Worm (Caenorhabditis elegans) whole organism, young adult: ENCODE results near the gene skr-18.

Source experiments
- F49E8.2 ChIP-seq: sonication (generic microtip); optimal IDR thresholded peaks from 3 replicates; lab custom pipeline; 2017; ENCODE audit warnings: missing genetic modification characterization, mild to moderate bottlenecking, missing compliant biosample characterization, antibody characterized with exemption, moderate library complexity; ENCODE audit not compliant: insufficient read depth
- F57A8.1 ChIP-seq: fragments of 200-800 bp; sonication (Bioruptor generic); optimal IDR thresholded peaks from 2 replicates; lab custom pipeline; 2018; ENCODE audit warnings: mild to moderate bottlenecking, missing genetic modification characterization, moderate library complexity, missing compliant biosample characterization
- Y56A3A.18 ChIP-seq: fragments of 200-800 bp; sonication (Bioruptor generic); IDR thresholded peaks from 2 replicates; pipeline ENCODE4 v1.3.6; 2022; ENCODE audit warnings: missing genetic modification reagents, missing genetic modification characterization, missing compliant biosample characterization
- Y67H2A.10 ChIP-seq: fragments of 200-800 bp; sonication (Bioruptor generic); conservative IDR thresholded peaks from 2 replicates; pipeline ENCODE4 v1.3.6; 2022; ENCODE audit warnings: missing genetic modification reagents, missing genetic modification characterization, missing compliant biosample characterization
- ama-1 ChIP-seq, 3 experiments: fragments of 150-350 bp in 1 of 3; sonication (generic microtip) in 2 of 3; optimal IDR thresholded peaks; 2 replicates each; lab custom pipeline; 2014 to 2018; ENCODE audit warnings: missing biosample characterization in 2 of 3, missing genetic modification characterization in 2 of 3, missing genetic modification reagents in 2 of 3
- aptf-2 ChIP-seq: fragments of 200-800 bp; sonication (Bioruptor generic); conservative IDR thresholded peaks from 2 replicates; pipeline ENCODE4 v1.3.6; 2022; ENCODE audit warnings: missing genetic modification reagents, missing genetic modification characterization, missing compliant biosample characterization
- aptf-3 ChIP-seq: fragments of 200-800 bp; sonication (Bioruptor generic); IDR thresholded peaks from 2 replicates; pipeline ENCODE4 v1.3.6; 2022; ENCODE audit warnings: missing genetic modification characterization, missing compliant biosample characterization
- atf-7 ChIP-seq: sonication (generic microtip); optimal IDR thresholded peaks from 2 replicates; lab custom pipeline; 2017; ENCODE audit warnings: mild to moderate bottlenecking, missing genetic modification characterization, missing compliant biosample characterization
- attf-5 ChIP-seq: fragments of 200-800 bp; sonication (Bioruptor generic); optimal IDR thresholded peaks from 2 replicates; lab custom pipeline; 2018; ENCODE audit warnings: mild to moderate bottlenecking, missing genetic modification characterization, missing compliant biosample characterization
- cebp-1 ChIP-seq, 2 experiments: fragments of 200-800 bp in 1 of 2; sonication (Bioruptor generic) in 1 of 2; sonication (generic microtip) in 1 of 2; IDR thresholded peaks in 1 of 2; optimal IDR thresholded peaks in 1 of 2; 2 replicates each; pipeline versions ENCODE4 v1.3.6 to Lab custom; 2017 to 2022; ENCODE audit warnings: missing compliant biosample characterization in 2 of 2, missing genetic modification characterization in 2 of 2, mild to moderate bottlenecking in 1 of 2, missing genetic modification reagents in 1 of 2, moderate library complexity in 1 of 2
- ceh-100 ChIP-seq: fragments of 200-800 bp; sonication (Bioruptor generic); IDR thresholded peaks from 2 replicates; pipeline ENCODE4 v1.3.6; 2022; ENCODE audit warnings: missing genetic modification reagents, missing genetic modification characterization, missing compliant biosample characterization
- ceh-79 ChIP-seq: sonication (generic microtip); optimal IDR thresholded peaks from 2 replicates; lab custom pipeline; 2017; ENCODE audit warnings: mild to moderate bottlenecking, missing genetic modification characterization, missing compliant biosample characterization
- chd-7 ChIP-seq: sonication (generic microtip); optimal IDR thresholded peaks from 2 replicates; lab custom pipeline; 2016; ENCODE audit warnings: mild to moderate bottlenecking, missing genetic modification characterization, moderate library complexity, missing compliant biosample characterization
- die-1 ChIP-seq: sonication (generic microtip); optimal IDR thresholded peaks from 2 replicates; lab custom pipeline; 2016; ENCODE audit warnings: missing genotype, mild to moderate bottlenecking, missing genetic modification characterization, missing compliant biosample characterization
- dox-1 ChIP-seq: fragments of 200-800 bp; sonication (Bioruptor generic); IDR thresholded peaks from 2 replicates; pipeline ENCODE4 v1.3.6; 2022; ENCODE audit warnings: missing genetic modification reagents, missing genetic modification characterization, missing compliant biosample characterization
- efl-1 ChIP-seq: fragments of 150-350 bp; optimal IDR thresholded peaks from 2 replicates; lab custom pipeline; 2014; ENCODE audit warnings: missing biosample characterization, missing genetic modification reagents, missing genetic modification characterization
- hlh-12 ChIP-seq: sonication (generic microtip); optimal IDR thresholded peaks from 2 replicates; lab custom pipeline; 2016; ENCODE audit warnings: missing genetic modification characterization, missing compliant biosample characterization
- hrde-1 ChIP-seq: sonication (generic microtip); optimal IDR thresholded peaks from 2 replicates; lab custom pipeline; 2016; ENCODE audit warnings: missing genetic modification characterization, mild to moderate bottlenecking, missing compliant biosample characterization, moderate library complexity, missing genotype, missing genetic modification reagents, borderline replicate concordance
- lin-26 ChIP-seq: fragments of 200-800 bp; sonication (Bioruptor generic); IDR thresholded peaks from 2 replicates; pipeline ENCODE4 v1.3.6; 2022; ENCODE audit warnings: missing genetic modification reagents, missing genetic modification characterization, missing compliant biosample characterization
- lsy-27 ChIP-seq: sonication (generic microtip); optimal IDR thresholded peaks from 2 replicates; lab custom pipeline; 2017; ENCODE audit warnings: missing genetic modification characterization, mild to moderate bottlenecking, missing compliant biosample characterization, antibody characterized with exemption, missing genotype, borderline replicate concordance; ENCODE audit not compliant: insufficient read depth
- madf-6 ChIP-seq: fragments of 200-800 bp; sonication (Bioruptor generic); IDR thresholded peaks from 2 replicates; pipeline ENCODE4 v1.3.6; 2022; ENCODE audit warnings: missing genetic modification reagents, missing genetic modification characterization, missing compliant biosample characterization
- mes-4 ChIP-seq: sonication (generic microtip); optimal IDR thresholded peaks from 2 replicates; lab custom pipeline; 2016; ENCODE audit warnings: missing genotype, missing genetic modification characterization, missing compliant biosample characterization
- mxl-1 ChIP-seq: sonication (generic microtip); optimal IDR thresholded peaks from 2 replicates; lab custom pipeline; 2016; ENCODE audit warnings: missing genetic modification characterization, missing compliant biosample characterization
- nhr-27 ChIP-seq: fragments of 200-800 bp; sonication (Bioruptor generic); optimal IDR thresholded peaks from 2 replicates; lab custom pipeline; 2018; ENCODE audit warnings: mild to moderate bottlenecking, missing genetic modification characterization, moderate library complexity, missing compliant biosample characterization
- nhr-80 ChIP-seq: sonication (generic microtip); optimal IDR thresholded peaks from 2 replicates; lab custom pipeline; 2016; ENCODE audit warnings: missing genetic modification characterization, missing compliant biosample characterization
- nhr-90 ChIP-seq: sonication (generic microtip); optimal IDR thresholded peaks from 2 replicates; lab custom pipeline; 2016; ENCODE audit warnings: missing genotype, mild to moderate bottlenecking, missing genetic modification characterization, missing compliant biosample characterization
- repo-1 ChIP-seq: sonication (generic microtip); optimal IDR thresholded peaks from 2 replicates; lab custom pipeline; 2017; ENCODE audit warnings: mild to moderate bottlenecking, missing genetic modification characterization, missing compliant biosample characterization
- sdz-38 ChIP-seq: sonication (generic microtip); optimal IDR thresholded peaks from 2 replicates; lab custom pipeline; 2016; ENCODE audit warnings: missing genotype, missing genetic modification characterization, missing compliant biosample characterization
- snpc-4 ChIP-seq, 5 experiments: fragments of 150-350 bp in 1 of 5; sonication (generic microtip) in 4 of 5; optimal IDR thresholded peaks; 2 replicates each; lab custom pipeline; 2014 to 2018; ENCODE audit warnings: missing genetic modification characterization in 5 of 5, missing biosample characterization in 3 of 5, antibody characterized with exemption in 2 of 5, mild to moderate bottlenecking in 2 of 5, missing compliant biosample characterization in 2 of 5, missing genotype in 2 of 5, moderate library complexity in 2 of 5, missing genetic modification reagents in 1 of 5
- tlf-1 ChIP-seq: fragments of 200-800 bp; sonication (Bioruptor generic); optimal IDR thresholded peaks from 2 replicates; lab custom pipeline; 2018; ENCODE audit warnings: mild to moderate bottlenecking, missing genetic modification characterization, missing compliant biosample characterization
- xnd-1 ChIP-seq: sonication (generic microtip); optimal IDR thresholded peaks from 2 replicates; lab custom pipeline; 2016; ENCODE audit warnings: missing genotype, missing genetic modification reagents, missing genetic modification characterization, missing compliant biosample characterization
- zfh-2 ChIP-seq: fragments of 200-800 bp; sonication (Bioruptor generic); conservative IDR thresholded peaks from 2 replicates; pipeline ENCODE4 v1.3.6; 2022; ENCODE audit warnings: missing genetic modification reagents, missing genetic modification characterization, missing compliant biosample characterization
- zim-3 ChIP-seq: sonication (generic microtip); optimal IDR thresholded peaks from 2 replicates; lab custom pipeline; 2017; ENCODE audit warnings: mild to moderate bottlenecking, missing genetic modification characterization, moderate library complexity, missing compliant biosample characterization

Gene skr-18

ce11 chrIV:787755-788154 lies 7.5 kb downstream of the skr-18 start, which contains the start of gene F56B3.6:
TSS of gene F56B3.6 (plus strand) at chrIV:788055.
- TF ChIP-seq hlh-12 (tag; lab: Kevin White, UChicago) (no peak), nhr-80 (tag; lab: Kevin White, UChicago) (no peak), nhr-27 (no peak), efl-1 (no peak), hrde-1 (tag; lab: Kevin White, UChicago) (no peak), mxl-1 (tag; lab: Kevin White, UChicago) (no peak), chd-7 (no peak), ceh-100 (no peak), repo-1 (tag; lab: Kevin White, UChicago) (no peak), tlf-1 (GFP tag; lab: Kevin White, UChicago) (no peak), Y67H2A.10 (GFP tag; lab: Robert Waterston, UW) (no peak), aptf-2 (no peak), ama-1 (optimal IDR thresholded peaks at IDR 0.05; lab: Kevin White, UChicago) (no peak), ama-1 (GFP tag; optimal IDR thresholded peaks at IDR 0.05; lab: Kevin White, UChicago) (no peak), mes-4 (tag; lab: Kevin White, UChicago) (no peak), zfh-2 (GFP tag; lab: Robert Waterston, UW) (no peak), zim-3 (tag; lab: Kevin White, UChicago) (no peak)

ce11 chrIV:782393-782792 lies 12.8 kb downstream of the skr-18 start:
- 0 out of 2 replicates have a peak, but pooled peaks have one; percentile 9 for TF ChIP-seq dox-1 (GFP tag; lab: Robert Waterston, UW)
- TF ChIP-seq attf-5, result no peak
- peak; percentile 70 for TF ChIP-seq nhr-80 (tag; lab: Kevin White, UChicago)
- no peak for TF ChIP-seq xnd-1 (tag; lab: Kevin White, UChicago)
- no peak for TF ChIP-seq lsy-27
- TF ChIP-seq madf-6 (GFP tag; lab: Robert Waterston, UW), result peak; percentile 17; the same call in 1 of the 2 replicates
- TF ChIP-seq snpc-4 (GFP tag; optimal IDR thresholded peaks at IDR 0.05; lab: Kevin White, UChicago), result no peak
- peak in 1 of 4 experiments; percentile 20 for TF ChIP-seq snpc-4 (tag; optimal IDR thresholded peaks at IDR 0.05; lab: Kevin White, UChicago)
- no peak for TF ChIP-seq nhr-90 (tag; lab: Kevin White, UChicago)

- TF ChIP-seq F49E8.2 (no peak), nhr-80 (tag; lab: Kevin White, UChicago) (peak; percentile 30)
Observed at ce11 chrIV:778484-778883, 16.7 kb downstream of the skr-18 start, which contains the start of gene ugt-52. TSS of gene ugt-52 (plus strand) at chrIV:778784.

ce11 chrIV:773580-773979 lies 21.7 kb downstream of the skr-18 start:
- no peak for TF ChIP-seq aptf-3 (GFP tag; lab: Robert Waterston, UW)
- TF ChIP-seq F57A8.1 (GFP tag; lab: Kevin White, UChicago), result no peak
- TF ChIP-seq die-1 (tag; lab: Kevin White, UChicago), result no peak
- TF ChIP-seq sdz-38 (tag; lab: Kevin White, UChicago), result no peak
- no peak for TF ChIP-seq lin-26 (GFP tag; lab: Robert Waterston, UW)
- TF ChIP-seq nhr-80 (tag; lab: Kevin White, UChicago), result no peak
- TF ChIP-seq Y56A3A.18 (GFP tag; lab: Robert Waterston, UW), result no peak
- TF ChIP-seq cebp-1 (GFP tag; IDR thresholded peaks at IDR 0.05; lab: Robert Waterston, UW), result no peak
- no peak for TF ChIP-seq cebp-1 (tag; optimal IDR thresholded peaks at IDR 0.05; lab: Kevin White, UChicago)
- no peak for TF ChIP-seq ceh-79
- TF ChIP-seq atf-7 (tag; lab: Kevin White, UChicago), result no peak
